Worm (Caenorhabditis elegans) whole organism, L2 larva: ENCODE results near the gene sma-1.
A peak's percentile ranks its signal among the peaks of the same experiment; 100 is the strongest.

ENCODE experiments used
- C34F6.9 ChIP-seq: fragments of 150-350 bp; optimal IDR thresholded peaks from 2 replicates; lab custom pipeline; 2014; ENCODE audit warnings: missing biosample characterization, missing genetic modification characterization
- R02D3.7 ChIP-seq: fragments of 150-350 bp; optimal IDR thresholded peaks from 2 replicates; lab custom pipeline; 2014; ENCODE audit warnings: missing biosample characterization, missing genetic modification characterization
- Y55F3AM.14 ChIP-seq: fragments of 200-800 bp; sonication (Bioruptor generic); optimal IDR thresholded peaks from 2 replicates; lab custom pipeline; 2018; ENCODE audit warnings: mild to moderate bottlenecking, missing genetic modification characterization, missing compliant biosample characterization
- ZK546.5 ChIP-seq: sonication (generic microtip); optimal IDR thresholded peaks from 2 replicates; lab custom pipeline; 2017; ENCODE audit warnings: missing biosample characterization, missing genetic modification characterization
- alr-1 ChIP-seq: fragments of 150-350 bp; optimal IDR thresholded peaks from 2 replicates; lab custom pipeline; 2014; ENCODE audit warnings: missing biosample characterization, missing genetic modification characterization
- aly-2 ChIP-seq: fragments of 150-350 bp; optimal IDR thresholded peaks from 2 replicates; lab custom pipeline; 2014; ENCODE audit warnings: missing biosample characterization, missing genetic modification characterization
- ama-1 ChIP-seq: fragments of 150-350 bp; optimal IDR thresholded peaks from 2 replicates; lab custom pipeline; 2018; ENCODE audit warnings: inconsistent platforms
- blmp-1 ChIP-seq: sonication (generic microtip); optimal IDR thresholded peaks from 2 replicates; lab custom pipeline; 2017; ENCODE audit warnings: missing genetic modification characterization, mild to moderate bottlenecking, missing compliant biosample characterization, antibody characterized with exemption, moderate library complexity; ENCODE audit not compliant: insufficient read depth
- ceh-16 ChIP-seq: fragments of 150-350 bp; optimal IDR thresholded peaks from 2 replicates; lab custom pipeline; 2014; ENCODE audit warnings: missing biosample characterization, missing genetic modification characterization
- ceh-82 ChIP-seq: fragments of 150-350 bp; optimal IDR thresholded peaks from 2 replicates; lab custom pipeline; 2014; ENCODE audit warnings: missing biosample characterization, missing genetic modification characterization
- crh-2 ChIP-seq: sonication (generic microtip); optimal IDR thresholded peaks from 2 replicates; lab custom pipeline; 2017; ENCODE audit warnings: missing biosample characterization, missing genetic modification characterization
- dmd-4 ChIP-seq: sonication (generic microtip); optimal IDR thresholded peaks from 2 replicates; lab custom pipeline; 2017; ENCODE audit warnings: missing biosample characterization, missing genetic modification characterization
- egl-27 ChIP-seq: sonication (generic microtip); optimal IDR thresholded peaks from 3 replicates; lab custom pipeline; 2017; ENCODE audit warnings: missing biosample characterization, missing genetic modification reagents, missing genetic modification characterization
- elt-1 ChIP-seq: fragments of 150-350 bp; optimal IDR thresholded peaks from 2 replicates; lab custom pipeline; 2014; ENCODE audit warnings: missing biosample characterization, missing genetic modification characterization
- elt-3 ChIP-seq: sonication (generic microtip); optimal IDR thresholded peaks from 2 replicates; lab custom pipeline; 2017; ENCODE audit warnings: missing biosample characterization, missing genetic modification characterization
- fos-1 ChIP-seq: fragments of 150-350 bp; optimal IDR thresholded peaks from 2 replicates; lab custom pipeline; 2014; ENCODE audit warnings: missing biosample characterization, missing genetic modification characterization
- gmeb-1 ChIP-seq: fragments of 150-350 bp; optimal IDR thresholded peaks from 2 replicates; lab custom pipeline; 2014; ENCODE audit warnings: missing biosample characterization, missing genetic modification characterization
- lin-11 ChIP-seq: fragments of 150-350 bp; sonication (generic microtip); optimal IDR thresholded peaks from 2 replicates; lab custom pipeline; 2014; ENCODE audit warnings: missing biosample characterization, missing genetic modification characterization, inconsistent platforms, mixed read lengths
- lin-13 ChIP-seq: fragments of 150-350 bp; optimal IDR thresholded peaks from 2 replicates; lab custom pipeline; 2014; ENCODE audit warnings: missing biosample characterization, missing genetic modification reagents, missing genetic modification characterization
- lin-39 ChIP-seq: fragments of 150-350 bp; optimal IDR thresholded peaks from 2 replicates; lab custom pipeline; 2014; ENCODE audit warnings: missing biosample characterization, missing genetic modification reagents, missing genetic modification characterization
- lsy-2 ChIP-seq, 2 experiments: fragments of 150-350 bp in 1 of 2; sonication (generic microtip) in 1 of 2; optimal IDR thresholded peaks; 2 replicates each; lab custom pipeline; 2014 to 2017; ENCODE audit warnings: missing biosample characterization in 2 of 2, missing genetic modification characterization in 2 of 2
- mab-5 ChIP-seq: fragments of 150-350 bp; optimal IDR thresholded peaks from 2 replicates; lab custom pipeline; 2014; ENCODE audit warnings: missing biosample characterization, missing genetic modification characterization
- mbf-1 ChIP-seq: sonication (generic microtip); optimal IDR thresholded peaks from 2 replicates; lab custom pipeline; 2017; ENCODE audit warnings: missing biosample characterization, missing genetic modification characterization
- mdl-1 ChIP-seq, 2 experiments: fragments of 150-350 bp in 1 of 2; sonication (generic microtip) in 1 of 2; optimal IDR thresholded peaks; 2 replicates each; lab custom pipeline; 2017; ENCODE audit warnings: missing biosample characterization in 2 of 2, missing genetic modification characterization in 2 of 2
- nhr-10 ChIP-seq: sonication (generic microtip); optimal IDR thresholded peaks from 2 replicates; lab custom pipeline; 2017; ENCODE audit warnings: missing biosample characterization, missing genetic modification characterization
- nhr-11 ChIP-seq: fragments of 150-350 bp; optimal IDR thresholded peaks from 2 replicates; lab custom pipeline; 2014; ENCODE audit warnings: missing biosample characterization, missing genetic modification characterization
- nhr-12 ChIP-seq: fragments of 150-350 bp; optimal IDR thresholded peaks from 2 replicates; lab custom pipeline; 2014; ENCODE audit warnings: missing biosample characterization, missing genetic modification characterization
- nhr-129 ChIP-seq: fragments of 150-350 bp; optimal IDR thresholded peaks from 2 replicates; lab custom pipeline; 2014; ENCODE audit warnings: missing biosample characterization, missing genetic modification characterization
- nhr-21 ChIP-seq: fragments of 150-350 bp; optimal IDR thresholded peaks from 2 replicates; lab custom pipeline; 2014; ENCODE audit warnings: missing biosample characterization, missing genetic modification characterization
- nhr-23 ChIP-seq: fragments of 150-350 bp; optimal IDR thresholded peaks from 2 replicates; lab custom pipeline; 2014; ENCODE audit warnings: missing biosample characterization, missing genetic modification reagents, missing genetic modification characterization
- nhr-25 ChIP-seq: fragments of 150-350 bp; sonication (generic microtip); optimal IDR thresholded peaks from 3 replicates; lab custom pipeline; 2014; ENCODE audit warnings: missing biosample characterization, missing genetic modification characterization
- nhr-77 ChIP-seq: fragments of 150-350 bp; optimal IDR thresholded peaks from 2 replicates; lab custom pipeline; 2014; ENCODE audit warnings: missing biosample characterization, missing genetic modification characterization
- sem-4 ChIP-seq: fragments of 150-350 bp; optimal IDR thresholded peaks from 2 replicates; lab custom pipeline; 2014; ENCODE audit warnings: missing biosample characterization, missing genetic modification reagents, missing genetic modification characterization
- skn-1 ChIP-seq: sonication (generic microtip); optimal IDR thresholded peaks from 2 replicates; lab custom pipeline; 2017; ENCODE audit warnings: missing biosample characterization, missing genetic modification characterization
- sma-9 ChIP-seq, 2 experiments: fragments of 150-350 bp in 1 of 2; sonication (generic microtip) in 1 of 2; optimal IDR thresholded peaks; 2 replicates each; lab custom pipeline; 2014 to 2016; ENCODE audit warnings: missing genetic modification characterization in 2 of 2, mild to moderate bottlenecking in 1 of 2, missing biosample characterization in 1 of 2, missing compliant biosample characterization in 1 of 2, missing genetic modification reagents in 1 of 2, moderate library complexity in 1 of 2
- snpc-4 ChIP-seq: fragments of 150-350 bp; optimal IDR thresholded peaks from 2 replicates; lab custom pipeline; 2014; ENCODE audit warnings: missing biosample characterization, missing genetic modification characterization
- unc-39 ChIP-seq: fragments of 150-350 bp; optimal IDR thresholded peaks from 2 replicates; lab custom pipeline; 2014; ENCODE audit warnings: missing biosample characterization, missing genetic modification characterization
- unc-55 ChIP-seq: fragments of 150-350 bp; sonication (generic microtip); optimal IDR thresholded peaks from 3 replicates; lab custom pipeline; 2014; ENCODE audit warnings: missing biosample characterization, missing genetic modification reagents, missing genetic modification characterization
- zag-1 ChIP-seq: fragments of 150-350 bp; optimal IDR thresholded peaks from 2 replicates; lab custom pipeline; 2014; ENCODE audit warnings: missing biosample characterization, missing genetic modification characterization
- ztf-1 ChIP-seq: fragments of 200-800 bp; sonication (Bioruptor generic); conservative IDR thresholded peaks from 2 replicates; pipeline ENCODE4 v1.3.6; 2022; ENCODE audit warnings: missing genetic modification characterization, missing compliant biosample characterization
- ztf-11 ChIP-seq: sonication (generic microtip); optimal IDR thresholded peaks from 2 replicates; lab custom pipeline; 2017; ENCODE audit warnings: missing biosample characterization, missing genetic modification characterization

sma-1 gene

DNA sequence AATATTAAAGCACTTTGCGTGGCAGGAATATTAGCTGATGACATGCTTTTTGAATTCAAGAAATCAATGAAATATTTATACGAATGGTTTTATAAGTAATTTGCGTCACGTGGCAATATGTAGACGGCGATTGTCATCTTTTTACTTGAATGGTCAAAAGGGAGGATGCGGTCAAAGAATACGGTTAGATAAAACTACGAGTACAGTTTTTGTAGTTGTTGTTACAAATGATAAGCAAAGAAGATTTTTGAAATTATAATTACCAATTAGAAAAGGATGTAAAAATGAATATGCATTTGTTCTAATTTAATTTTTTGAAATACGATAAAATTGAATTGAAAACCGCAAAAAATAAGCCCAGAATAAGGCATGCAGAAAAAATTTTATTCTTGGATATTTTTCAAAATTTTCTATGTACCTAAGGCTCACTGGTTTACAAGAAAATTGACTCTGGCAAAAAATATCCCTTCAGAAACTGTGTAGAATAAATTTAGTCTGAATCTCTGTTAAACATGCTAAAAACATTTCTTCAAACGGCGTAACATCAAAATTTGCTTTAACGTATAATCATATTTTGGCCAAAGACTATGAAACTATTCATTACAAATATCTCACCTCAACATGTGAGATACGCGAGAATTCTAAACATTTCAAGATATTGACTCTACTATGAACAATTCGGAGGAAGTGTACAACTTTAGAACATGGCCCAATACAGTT, 7.9 kb upstream of the sma-1 start, which contains the start of the genes sodh-2 and srx-76:
Gene sodh-2 (minus strand): TSS at position 101 of the 720 bp plus-strand sequence.
Gene srx-76 (plus strand): TSS at position 670 of the 720 bp plus-strand sequence.
- TF ChIP-seq lsy-2 (tag; optimal IDR thresholded peaks at IDR 0.05; lab: Kevin White, UChicago) (no peak), unc-39 (tag; lab: Kevin White, UChicago) (no peak), zag-1 (tag; lab: Kevin White, UChicago) (no peak), gmeb-1 (no peak), mdl-1 (tag; optimal IDR thresholded peaks at IDR 0.05; lab: Kevin White, UChicago) (no peak), fos-1 (tag; lab: Kevin White, UChicago) (no peak)

DNA sequence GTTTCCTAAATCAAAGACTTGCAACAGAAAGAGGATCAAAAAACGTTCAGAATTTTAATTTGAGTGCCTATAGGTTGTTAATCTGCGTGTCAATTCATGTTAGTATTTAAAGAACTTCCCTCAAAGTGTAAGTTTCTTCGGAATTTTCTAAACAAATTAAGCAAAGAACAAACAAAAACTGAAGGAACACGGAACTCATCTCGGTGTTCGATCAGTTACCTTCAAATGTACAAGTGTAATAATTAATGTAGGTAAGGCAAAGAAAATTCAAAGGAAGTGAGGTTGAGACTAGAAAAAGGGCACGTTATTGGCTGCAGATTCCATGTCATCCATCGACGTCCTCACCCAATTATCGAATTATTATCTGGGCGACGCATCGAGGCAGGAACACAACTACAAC, 5.3 kb upstream of the sma-1 start, which contains the start of gene K12G11.6:
Gene K12G11.6 (plus strand): TSS at position 357 of the 400 bp plus-strand sequence.
- no peak for TF ChIP-seq lin-11
- no peak for TF ChIP-seq ztf-1 (GFP tag; lab: Robert Waterston, UW)
- TF ChIP-seq sma-9 (GFP tag; optimal IDR thresholded peaks at IDR 0.05; lab: Kevin White, UChicago), result no peak
- no peak for TF ChIP-seq sma-9 (tag; optimal IDR thresholded peaks at IDR 0.05; lab: Kevin White, UChicago)
- TF ChIP-seq nhr-21, result no peak
- no peak for TF ChIP-seq ztf-11 (tag; lab: Kevin White, UChicago)
- TF ChIP-seq nhr-129 (tag; lab: Kevin White, UChicago), result no peak
- TF ChIP-seq lin-39 (tag; lab: Kevin White, UChicago), result no peak
- no peak for TF ChIP-seq unc-39 (tag; lab: Kevin White, UChicago)
- no peak for TF ChIP-seq ama-1 (lab: Kevin White, UChicago)
- TF ChIP-seq alr-1 (tag; lab: Kevin White, UChicago), result no peak
- no peak for TF ChIP-seq nhr-12 (tag; lab: Kevin White, UChicago)
- no peak for TF ChIP-seq elt-1
- TF ChIP-seq, all 48 proteins: peak for 0

ce11 chrV:11896322-11896898, 2.8 kb upstream of the sma-1 start:
- no peak for TF ChIP-seq ZK546.5 (tag; lab: Kevin White, UChicago)
- no peak for TF ChIP-seq lin-13 (GFP tag; lab: Kevin White, UChicago)
- TF ChIP-seq lin-39 (tag; lab: Kevin White, UChicago), result no peak
- peak; percentile 39 for TF ChIP-seq crh-2 (tag; lab: Kevin White, UChicago)
- no peak for TF ChIP-seq nhr-11 (tag; lab: Kevin White, UChicago)
- TF ChIP-seq mab-5 (tag; lab: Kevin White, UChicago), result no peak
- TF ChIP-seq snpc-4, result no peak
- TF ChIP-seq unc-39 (tag; lab: Kevin White, UChicago), result no peak
- no peak for TF ChIP-seq unc-55 (GFP tag; lab: Kevin White, UChicago)
- peak in 1 of 2 experiments; percentile 25 for TF ChIP-seq lsy-2 (tag; optimal IDR thresholded peaks at IDR 0.05; lab: Kevin White, UChicago)
- TF ChIP-seq fos-1 (tag; lab: Kevin White, UChicago), result peak; percentile 44
- no peak for TF ChIP-seq nhr-77
- TF ChIP-seq mbf-1 (tag; lab: Kevin White, UChicago), result no peak
- no peak for TF ChIP-seq Y55F3AM.14 (GFP tag; lab: Kevin White, UChicago)
- no peak for TF ChIP-seq aly-2 (tag; lab: Kevin White, UChicago)
- no peak for TF ChIP-seq nhr-12 (tag; lab: Kevin White, UChicago)
- no peak for TF ChIP-seq mdl-1 (tag; optimal IDR thresholded peaks at IDR 0.05; lab: Kevin White, UChicago)
- no peak for TF ChIP-seq elt-1
- TF ChIP-seq nhr-10 (tag; lab: Kevin White, UChicago), result no peak
- TF ChIP-seq alr-1 (tag; lab: Kevin White, UChicago), result no peak
- TF ChIP-seq nhr-129 (tag; lab: Kevin White, UChicago), result peak; percentile 53
- TF ChIP-seq ceh-16 (tag; lab: Kevin White, UChicago), result no peak
- no peak for TF ChIP-seq R02D3.7
- TF ChIP-seq ceh-82 (tag; lab: Kevin White, UChicago), result no peak
- peak; percentile 5 for TF ChIP-seq C34F6.9 (tag; lab: Kevin White, UChicago)
- TF ChIP-seq ztf-1 (GFP tag; lab: Robert Waterston, UW), result no peak
- no peak for TF ChIP-seq dmd-4 (tag; lab: Kevin White, UChicago)
- no peak for TF ChIP-seq ztf-11 (tag; lab: Kevin White, UChicago)
- no peak for TF ChIP-seq egl-27 (tag; lab: Kevin White, UChicago)
- no peak for TF ChIP-seq nhr-21
- no peak for TF ChIP-seq nhr-23 (tag; lab: Kevin White, UChicago)
- TF ChIP-seq elt-3 (tag; lab: Kevin White, UChicago), result no peak
- TF ChIP-seq nhr-25, result peak; percentile 55
- no peak for TF ChIP-seq lin-11
- peak; percentile 12 for TF ChIP-seq sma-9 (GFP tag; optimal IDR thresholded peaks at IDR 0.05; lab: Kevin White, UChicago)
- TF ChIP-seq sma-9 (tag; optimal IDR thresholded peaks at IDR 0.05; lab: Kevin White, UChicago), result no peak
- TF ChIP-seq gmeb-1, result peak; percentile 54
- TF ChIP-seq ama-1 (lab: Kevin White, UChicago), result no peak
- no peak for TF ChIP-seq blmp-1 (tag; lab: Kevin White, UChicago)
- TF ChIP-seq sem-4 (tag; lab: Kevin White, UChicago), result no peak
- no peak for TF ChIP-seq skn-1 (tag; lab: Kevin White, UChicago)
- TF ChIP-seq, all 48 proteins: peak for 8
